Fruit fly (Drosophila melanogaster) whole organism, embryonic: ENCODE data around the gene CG8668.

Source experiments
- Adf1 ChIP-seq: fragments of 200-800 bp; sonication (Bioruptor generic); IDR thresholded peaks from 2 replicates; pipeline ENCODE4 v1.3.6; 2022; ENCODE audit warnings: missing biosample characterization, missing genetic modification characterization
- CG13424 ChIP-seq: fragments of 200-800 bp; sonication (Bioruptor generic); optimal IDR thresholded peaks from 2 replicates; lab custom pipeline; 2019; ENCODE audit warnings: missing biosample characterization, mild to moderate bottlenecking, missing genetic modification characterization, moderate library complexity
- CG13894 ChIP-seq: fragments of 200-800 bp; sonication (Bioruptor generic); optimal IDR thresholded peaks from 3 replicates; lab custom pipeline; 2018; ENCODE audit warnings: missing biosample characterization, mild to moderate bottlenecking, missing genetic modification characterization, moderate library complexity
- CG1647 ChIP-seq: fragments of 200-800 bp; sonication (Bioruptor generic); optimal IDR thresholded peaks from 3 replicates; lab custom pipeline; 2016; ENCODE audit warnings: missing biosample characterization, missing genetic modification characterization
- CG17829 ChIP-seq: fragments of 200-800 bp; optimal IDR thresholded peaks from 2 replicates; lab custom pipeline; 2019; ENCODE audit warnings: missing biosample characterization, mild to moderate bottlenecking, missing genetic modification characterization, moderate library complexity
- CG30020 ChIP-seq: fragments of 200-800 bp; optimal IDR thresholded peaks from 2 replicates; lab custom pipeline; 2019; ENCODE audit warnings: missing biosample characterization, mild to moderate bottlenecking, missing genetic modification characterization, moderate library complexity
- CG34376 ChIP-seq: fragments of 200-800 bp; sonication (Bioruptor generic); optimal IDR thresholded peaks from 2 replicates; lab custom pipeline; 2018; ENCODE audit warnings: missing biosample characterization, mild to moderate bottlenecking, missing genetic modification characterization
- CG3726 ChIP-seq: fragments of 200-800 bp; sonication (Bioruptor generic); IDR thresholded peaks from 3 replicates; pipeline ENCODE4, ENCODE4 v1.3.6; 2022; ENCODE audit warnings: missing biosample characterization, missing genetic modification characterization
- CG3847 ChIP-seq: fragments of 200-800 bp; sonication (Bioruptor generic); IDR thresholded peaks from 2 replicates; pipeline ENCODE4 v1.3.6; 2022; ENCODE audit warnings: missing biosample characterization, missing genetic modification characterization
- CG4328 ChIP-seq: fragments of 200-800 bp; sonication (Bioruptor generic); optimal IDR thresholded peaks from 3 replicates; lab custom pipeline; 2017; ENCODE audit warnings: missing biosample characterization, missing genetic modification reagents, missing genetic modification characterization
- CG6272 ChIP-seq: fragments of 200-800 bp; sonication (Bioruptor generic); IDR thresholded peaks from 2 replicates; pipeline ENCODE4 v1.3.6; 2022; ENCODE audit warnings: missing biosample characterization, missing genetic modification characterization
- CG7839 ChIP-seq: fragments of 200-800 bp; sonication (Bioruptor generic); optimal IDR thresholded peaks from 3 replicates; lab custom pipeline; 2018; ENCODE audit warnings: missing biosample characterization, mild to moderate bottlenecking, missing genetic modification characterization, moderate library complexity
- CG7928 ChIP-seq: fragments of 200-800 bp; sonication (Bioruptor generic); optimal IDR thresholded peaks from 2 replicates; lab custom pipeline; 2017; ENCODE audit warnings: missing biosample characterization, mild to moderate bottlenecking, missing genetic modification characterization
- CG8478 ChIP-seq: fragments of >200 bp; optimal IDR thresholded peaks from 2 replicates; lab custom pipeline; 2018
- CG9932 ChIP-seq: fragments of 200-800 bp; sonication (Bioruptor generic); IDR thresholded peaks from 2 replicates; pipeline ENCODE4 v1.3.6; 2022; ENCODE audit warnings: missing biosample characterization, missing genetic modification characterization
- Chrac-16 ChIP-seq: fragments of 200-800 bp; sonication (Bioruptor generic); optimal IDR thresholded peaks from 3 replicates; lab custom pipeline; 2016; ENCODE audit warnings: missing biosample characterization, missing genetic modification characterization
- D ChIP-seq, 2 experiments: fragments of 200-800 bp in 1 of 2; fragments of >200 bp in 1 of 2; sonication (Bioruptor generic) in 1 of 2; optimal IDR thresholded peaks; 2 replicates in 1 of 2; 3 replicates in 1 of 2; lab custom pipeline; 2017; ENCODE audit warnings: mild to moderate bottlenecking in 1 of 2, missing biosample characterization in 1 of 2, missing genetic modification characterization in 1 of 2, missing genetic modification reagents in 1 of 2
- Deaf1 ChIP-seq: fragments of 200-800 bp; optimal IDR thresholded peaks from 3 replicates; lab custom pipeline; 2019; ENCODE audit warnings: missing biosample characterization, mild to moderate bottlenecking, missing genetic modification characterization, moderate library complexity
- Dip2 ChIP-seq: fragments of 200-800 bp; sonication (Bioruptor generic); IDR thresholded peaks from 2 replicates; pipeline ENCODE4 v1.3.6; 2022; ENCODE audit warnings: missing biosample characterization, missing genetic modification characterization
- Eip74EF ChIP-seq, 2 experiments: fragments of 200-800 bp in 1 of 2; fragments of >200 bp in 1 of 2; sonication (Bioruptor generic) in 1 of 2; optimal IDR thresholded peaks; 2 replicates each; lab custom pipeline; 2017 to 2019; ENCODE audit warnings: missing biosample characterization in 2 of 2, missing genetic modification characterization in 2 of 2, mild to moderate bottlenecking in 1 of 2, moderate library complexity in 1 of 2
- HHEX ChIP-seq: fragments of 200-800 bp; sonication (Bioruptor generic); optimal IDR thresholded peaks from 3 replicates; lab custom pipeline; 2017; ENCODE audit warnings: missing biosample characterization, mild to moderate bottlenecking, missing genetic modification characterization, missing genetic modification reagents
- Hr51 ChIP-seq, 2 experiments: fragments of 200-800 bp; sonication (Bioruptor generic); optimal IDR thresholded peaks; 2 replicates in 1 of 2; 3 replicates in 1 of 2; lab custom pipeline; 2016 to 2018; ENCODE audit warnings: missing biosample characterization in 2 of 2, missing genetic modification characterization in 2 of 2, mild to moderate bottlenecking in 1 of 2, moderate library complexity in 1 of 2
- Mad ChIP-seq: fragments of 200-800 bp; sonication (Bioruptor generic); optimal IDR thresholded peaks from 2 replicates; lab custom pipeline; 2016; ENCODE audit warnings: missing biosample characterization, missing genetic modification characterization
- NfI ChIP-seq: fragments of 200-800 bp; sonication (Bioruptor generic); optimal IDR thresholded peaks from 3 replicates; lab custom pipeline; 2018; ENCODE audit warnings: missing biosample characterization, mild to moderate bottlenecking, missing genetic modification characterization, moderate library complexity
- Ravus ChIP-seq: fragments of 200-800 bp; sonication (Bioruptor generic); IDR thresholded peaks from 2 replicates; pipeline ENCODE4 v1.3.6; 2022; ENCODE audit warnings: missing biosample characterization, missing genetic modification characterization
- Scr ChIP-seq: fragments of 200-800 bp; sonication (Bioruptor generic); IDR thresholded peaks from 2 replicates; pipeline ENCODE4 v1.3.6; 2022; ENCODE audit warnings: missing biosample characterization, missing genetic modification characterization; ENCODE audit not compliant: partially characterized antibody
- Trl ChIP-seq, 3 experiments: fragments of >200 bp in 2 of 3; fragments of 200-800 bp in 1 of 3; sonication (Bioruptor generic) in 1 of 3; optimal IDR thresholded peaks; 2 replicates in 1 of 3; 3 replicates in 2 of 3; lab custom pipeline; 2016 to 2017; ENCODE audit warnings: missing biosample characterization in 1 of 3, missing genetic modification characterization in 1 of 3
- ab ChIP-seq: fragments of 200-800 bp; sonication (Bioruptor generic); optimal IDR thresholded peaks from 2 replicates; lab custom pipeline; 2016; ENCODE audit warnings: missing biosample characterization, missing genetic modification characterization
- abd-A ChIP-seq: fragments of 200-800 bp; sonication (Bioruptor generic); optimal IDR thresholded peaks from 3 replicates; lab custom pipeline; 2019; ENCODE audit warnings: missing biosample characterization, mild to moderate bottlenecking, missing genetic modification characterization, moderate library complexity
- cg ChIP-seq: fragments of 200-800 bp; sonication (Bioruptor generic); optimal IDR thresholded peaks from 3 replicates; lab custom pipeline; 2019; ENCODE audit warnings: missing biosample characterization, mild to moderate bottlenecking, missing genetic modification characterization, moderate library complexity
- croc ChIP-seq: fragments of 200-800 bp; sonication (Bioruptor generic); conservative IDR thresholded peaks from 3 replicates; pipeline ENCODE4 v1.3.6; 2022; ENCODE audit warnings: missing biosample characterization, missing genetic modification characterization
- fd96Cb ChIP-seq: fragments of 200-800 bp; sonication (Bioruptor generic); optimal IDR thresholded peaks from 2 replicates; lab custom pipeline; 2018; ENCODE audit warnings: missing biosample characterization, mild to moderate bottlenecking, missing genetic modification characterization, moderate library complexity
- h ChIP-seq: fragments of >200 bp; optimal IDR thresholded peaks from 2 replicates; lab custom pipeline; 2017
- hbn ChIP-seq: fragments of 200-800 bp; sonication (Bioruptor generic); IDR thresholded peaks from 2 replicates; pipeline ENCODE4 v1.3.6; 2022; ENCODE audit warnings: missing biosample characterization, missing genetic modification characterization; ENCODE audit not compliant: partially characterized antibody
- kni ChIP-seq: fragments of 200-800 bp; sonication (Bioruptor generic); optimal IDR thresholded peaks from 3 replicates; lab custom pipeline; 2017; ENCODE audit warnings: mild to moderate bottlenecking, missing biosample characterization, missing genetic modification reagents, missing genetic modification characterization
- lab ChIP-seq: fragments of 200-800 bp; sonication (Bioruptor generic); optimal IDR thresholded peaks from 3 replicates; lab custom pipeline; 2017; ENCODE audit warnings: missing biosample characterization, missing genetic modification characterization, mild to moderate bottlenecking, moderate library complexity, missing genetic modification reagents
- luna ChIP-seq: fragments of 200-800 bp; sonication (Bioruptor generic); optimal IDR thresholded peaks from 2 replicates; lab custom pipeline; 2016; ENCODE audit warnings: missing biosample characterization, missing genetic modification characterization
- oc ChIP-seq: fragments of 200-800 bp; sonication (Bioruptor generic); optimal IDR thresholded peaks from 2 replicates; lab custom pipeline; 2018; ENCODE audit warnings: missing biosample characterization, mild to moderate bottlenecking, missing genetic modification characterization, moderate library complexity
- odd ChIP-seq: fragments of 200-800 bp; sonication (Bioruptor generic); optimal IDR thresholded peaks from 2 replicates; lab custom pipeline; 2017; ENCODE audit warnings: missing biosample characterization, mild to moderate bottlenecking, missing genetic modification characterization
- org-1 ChIP-seq: fragments of 200-800 bp; sonication (Bioruptor generic); optimal IDR thresholded peaks from 2 replicates; lab custom pipeline; 2017; ENCODE audit warnings: missing biosample characterization, missing genetic modification characterization
- otp ChIP-seq: fragments of 200-800 bp; sonication (Bioruptor generic); IDR thresholded peaks from 3 replicates; pipeline ENCODE4, ENCODE4 v1.3.6; 2022; ENCODE audit warnings: missing biosample characterization, missing genetic modification characterization
- pan ChIP-seq, 4 experiments: fragments of >200 bp in 3 of 4; fragments of 200-800 bp in 1 of 4; sonication (Bioruptor generic) in 1 of 4; optimal IDR thresholded peaks in 3 of 4; IDR thresholded peaks in 1 of 4; 2 replicates each; pipeline versions ENCODE4 v1.3.6 to Lab custom; 2017 to 2022; ENCODE audit warnings: missing biosample characterization in 2 of 4, missing genetic modification characterization in 2 of 4, mixed read lengths in 1 of 4
- pum ChIP-seq: fragments of 200-800 bp; sonication (Bioruptor generic); optimal IDR thresholded peaks from 2 replicates; lab custom pipeline; 2016; ENCODE audit warnings: missing biosample characterization, missing genetic modification characterization
- row ChIP-seq: fragments of 200-800 bp; sonication (Bioruptor generic); IDR thresholded peaks from 3 replicates; pipeline ENCODE4 v1.3.6; 2022; ENCODE audit warnings: missing biosample characterization, missing genetic modification characterization
- salm ChIP-seq: fragments of 200-800 bp; sonication (Bioruptor generic); optimal IDR thresholded peaks from 2 replicates; lab custom pipeline; 2018; ENCODE audit warnings: missing biosample characterization, mild to moderate bottlenecking, missing genetic modification characterization
- sd ChIP-seq: fragments of 200-800 bp; sonication (Bioruptor generic); optimal IDR thresholded peaks from 3 replicates; lab custom pipeline; 2018; ENCODE audit warnings: missing biosample characterization, mild to moderate bottlenecking, missing genetic modification characterization, moderate library complexity
- seq ChIP-seq: fragments of 200-800 bp; sonication (Bioruptor generic); IDR thresholded peaks from 2 replicates; pipeline ENCODE4 v1.3.6; 2022; ENCODE audit warnings: missing biosample characterization, missing genetic modification characterization
- ssp ChIP-seq: fragments of 200-800 bp; sonication (Bioruptor generic); IDR thresholded peaks from 2 replicates; pipeline ENCODE4 v1.3.6; 2022; ENCODE audit warnings: missing biosample characterization, missing genetic modification characterization
- wor ChIP-seq: fragments of 200-800 bp; sonication (Bioruptor generic); IDR thresholded peaks from 2 replicates; pipeline ENCODE4 v1.3.6; 2022; ENCODE audit warnings: missing biosample characterization, missing genetic modification characterization

CG8668 gene

DNA sequence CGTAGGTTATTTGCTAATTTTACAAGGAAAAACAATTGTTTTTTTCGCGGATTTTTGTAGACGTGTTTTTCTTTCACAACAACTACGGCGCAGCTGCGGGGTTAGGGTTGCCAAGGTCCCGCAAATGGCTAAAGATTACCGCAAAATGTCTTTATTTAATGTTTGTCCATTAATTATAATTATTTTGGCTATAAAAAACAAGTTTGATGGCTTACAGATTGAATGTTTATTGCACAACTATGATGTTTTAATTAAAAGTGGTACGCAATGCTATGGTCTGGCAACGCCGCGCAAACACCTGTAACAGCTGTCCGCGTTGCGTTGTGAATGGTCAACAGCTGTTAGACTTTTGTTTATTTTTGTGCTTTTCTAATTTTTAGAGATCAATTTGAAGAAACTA, 29.9 kb downstream of the CG8668 start (continued):
- no peak for TF ChIP-seq D (optimal IDR thresholded peaks at IDR 0.05; lab: Kevin White, UChicago)
- TF ChIP-seq D (GFP tag; optimal IDR thresholded peaks at IDR 0.05; lab: Kevin White, UChicago): peak; percentile 40
- TF ChIP-seq CG3847 (GFP tag; lab: Robert Waterston, UW): peak; percentile 69
- TF ChIP-seq Chrac-16 (GFP tag; lab: Kevin White, UChicago): peak; percentile 49
- TF ChIP-seq salm (tag; lab: Kevin White, UChicago): peak; percentile 25
- no peak for TF ChIP-seq Trl (optimal IDR thresholded peaks at IDR 0.05; lab: Kevin White, UChicago)
- peak; percentile 77 for TF ChIP-seq Trl (GFP tag; optimal IDR thresholded peaks at IDR 0.05; lab: Kevin White, UChicago)
- TF ChIP-seq CG3726 (GFP tag; lab: Robert Waterston, UW): no peak
- peak; percentile 71 for TF ChIP-seq Mad (GFP tag; lab: Kevin White, UChicago)
- peak; percentile 72 for TF ChIP-seq pum
- peak; percentile 3; the same call in 1 of the 2 replicates for TF ChIP-seq Ravus
- peak; percentile 50 for TF ChIP-seq ab (GFP tag; lab: Kevin White, UChicago)
- TF ChIP-seq CG1647 (GFP tag; lab: Kevin White, UChicago): peak; percentile 75
- TF ChIP-seq Dip2 (GFP tag; lab: Robert Waterston, UW): no peak
- TF ChIP-seq sd: peak; percentile 22
- no peak for TF ChIP-seq cg (GFP tag; lab: Kevin White, UChicago)
- TF ChIP-seq CG13894 (tag; lab: Kevin White, UChicago): peak; percentile 71
- TF ChIP-seq lab (GFP tag; lab: Kevin White, UChicago): peak; percentile 81
- peak; percentile 61 for TF ChIP-seq CG17829 (tag; lab: Kevin White, UChicago)
- peak in 1 of 2 experiments; percentile 28 for TF ChIP-seq Eip74EF (GFP tag; optimal IDR thresholded peaks at IDR 0.05; lab: Kevin White, UChicago)
- TF ChIP-seq pan (optimal IDR thresholded peaks at IDR 0.05; lab: Kevin White, UChicago): no peak
- TF ChIP-seq pan (GFP tag; optimal IDR thresholded peaks at IDR 0.05 in 1 of 2, IDR thresholded peaks at IDR 0.05 in 1 of 2): peak in 1 of 2 experiments; percentile 64
- TF ChIP-seq kni: peak; percentile 10
- 0 out of 3 replicates have a peak, but pooled peaks have one; percentile 33 for TF ChIP-seq otp (GFP tag; lab: Robert Waterston, UW)
- TF ChIP-seq h: no peak
- TF ChIP-seq hbn (GFP tag; lab: Robert Waterston, UW): no peak
- TF ChIP-seq Hr51 (GFP tag; optimal IDR thresholded peaks at IDR 0.05; lab: Kevin White, UChicago): peak; percentile 57 to 64
- peak; percentile 79 for TF ChIP-seq CG13424 (tag; lab: Kevin White, UChicago)
- 0 out of 2 replicates have a peak, but pooled peaks have one; percentile 34 for TF ChIP-seq seq (GFP tag; lab: Robert Waterston, UW)
- TF ChIP-seq odd (GFP tag; lab: Kevin White, UChicago): peak; percentile 30
- peak; percentile 75 for TF ChIP-seq CG7928 (GFP tag; lab: Kevin White, UChicago)
- peak; percentile 87 for TF ChIP-seq row (GFP tag; lab: Robert Waterston, UW)
- peak; percentile 38; the same call in 1 of the 2 replicates for TF ChIP-seq wor (GFP tag; lab: Robert Waterston, UW)
- no peak for TF ChIP-seq org-1 (GFP tag; lab: Kevin White, UChicago)
- TF ChIP-seq CG6272 (GFP tag; lab: Robert Waterston, UW): peak; percentile 57
- TF ChIP-seq CG9932 (GFP tag; lab: Robert Waterston, UW): peak; percentile 73
- TF ChIP-seq Adf1 (GFP tag; lab: Robert Waterston, UW): peak; percentile 57
- TF ChIP-seq croc (GFP tag; lab: Robert Waterston, UW): peak; percentile 41; the same call in 2 of the 3 replicates
- TF ChIP-seq CG8478 (lab: Kevin White, UChicago): no peak
- peak; percentile 59 for TF ChIP-seq fd96Cb (tag; lab: Kevin White, UChicago)
- TF ChIP-seq abd-A (tag; lab: Kevin White, UChicago): peak; percentile 51
- no peak; the same call in 1 of the 2 replicates for TF ChIP-seq ssp
- TF ChIP-seq CG7839 (tag; lab: Kevin White, UChicago): peak; percentile 76
- no peak for TF ChIP-seq oc (tag; lab: Kevin White, UChicago)
- TF ChIP-seq Deaf1 (tag; lab: Kevin White, UChicago): peak; percentile 15
- TF ChIP-seq HHEX: peak; percentile 67
- no peak for TF ChIP-seq Scr
- TF ChIP-seq CG34376 (GFP tag; lab: Kevin White, UChicago): no peak
- TF ChIP-seq luna (GFP tag; lab: Kevin White, UChicago): peak; percentile 20
- TF ChIP-seq CG4328 (GFP tag; lab: Kevin White, UChicago): peak; percentile 59
- TF ChIP-seq CG30020 (tag; lab: Kevin White, UChicago): peak; percentile 39
- TF ChIP-seq NfI (GFP tag; lab: Kevin White, UChicago): peak; percentile 73
